Worm (Caenorhabditis elegans) whole organism, young adult: ENCODE measurements around the gene Y71H2B.8.

Experiments
- T07F8.4 ChIP-seq: sonication (generic microtip); optimal IDR thresholded peaks from 2 replicates; lab custom pipeline; 2016; ENCODE audit warnings: mild to moderate bottlenecking, missing genetic modification characterization, moderate library complexity, missing compliant biosample characterization
- attf-3 ChIP-seq: fragments of 200-800 bp; sonication (Bioruptor generic); conservative IDR thresholded peaks from 2 replicates; pipeline ENCODE4 v1.3.6; 2022; ENCODE audit warnings: missing genetic modification reagents, missing genetic modification characterization, missing compliant biosample characterization
- die-1 ChIP-seq: sonication (generic microtip); optimal IDR thresholded peaks from 2 replicates; lab custom pipeline; 2016; ENCODE audit warnings: missing genotype, mild to moderate bottlenecking, missing genetic modification characterization, missing compliant biosample characterization
- hmg-1.2 ChIP-seq: fragments of 200-800 bp; sonication (Bioruptor generic); IDR thresholded peaks from 2 replicates; pipeline ENCODE4 v1.3.6; 2022; ENCODE audit warnings: missing genetic modification reagents, missing genetic modification characterization, missing compliant biosample characterization
- lag-1 ChIP-seq: fragments of 200-800 bp; sonication (Bioruptor generic); IDR thresholded peaks from 2 replicates; pipeline ENCODE4 v1.3.6; 2022; ENCODE audit warnings: missing genetic modification reagents, missing genetic modification characterization, missing compliant biosample characterization
- lin-26 ChIP-seq: fragments of 200-800 bp; sonication (Bioruptor generic); IDR thresholded peaks from 2 replicates; pipeline ENCODE4 v1.3.6; 2022; ENCODE audit warnings: missing genetic modification reagents, missing genetic modification characterization, missing compliant biosample characterization
- madf-10 ChIP-seq: sonication (generic microtip); optimal IDR thresholded peaks from 2 replicates; lab custom pipeline; 2016; ENCODE audit warnings: mild to moderate bottlenecking, missing genetic modification characterization, missing compliant biosample characterization
- madf-6 ChIP-seq: fragments of 200-800 bp; sonication (Bioruptor generic); IDR thresholded peaks from 2 replicates; pipeline ENCODE4 v1.3.6; 2022; ENCODE audit warnings: missing genetic modification reagents, missing genetic modification characterization, missing compliant biosample characterization
- pha-4 ChIP-seq: fragments of 150-350 bp; sonication (generic microtip); optimal IDR thresholded peaks from 2 replicates; lab custom pipeline; 2014; ENCODE audit warnings: missing biosample characterization, missing genetic modification reagents, missing genetic modification characterization
- snpc-4 ChIP-seq, 5 experiments: fragments of 150-350 bp in 1 of 5; sonication (generic microtip) in 4 of 5; optimal IDR thresholded peaks; 2 replicates each; lab custom pipeline; 2014 to 2018; ENCODE audit warnings: missing genetic modification characterization in 5 of 5, missing biosample characterization in 3 of 5, antibody characterized with exemption in 2 of 5, mild to moderate bottlenecking in 2 of 5, missing compliant biosample characterization in 2 of 5, missing genotype in 2 of 5, moderate library complexity in 2 of 5, missing genetic modification reagents in 1 of 5
- tlf-1 ChIP-seq: fragments of 200-800 bp; sonication (Bioruptor generic); optimal IDR thresholded peaks from 2 replicates; lab custom pipeline; 2018; ENCODE audit warnings: mild to moderate bottlenecking, missing genetic modification characterization, missing compliant biosample characterization
- unc-130 ChIP-seq: sonication (generic microtip); optimal IDR thresholded peaks from 2 replicates; lab custom pipeline; 2016; ENCODE audit warnings: missing genetic modification reagents, missing genetic modification characterization, missing compliant biosample characterization

ce11 chrIII:2549620-2550019 is 29.5 kb upstream of the Y71H2B.8 start, which contains the start of gene feh-1:
- TF ChIP-seq madf-10 (tag; lab: Kevin White, UChicago), result no peak
- TF ChIP-seq attf-3 (GFP tag; lab: Robert Waterston, UW), result no peak
- no peak for TF ChIP-seq lag-1
- no peak for TF ChIP-seq madf-6 (GFP tag; lab: Robert Waterston, UW)
- TF ChIP-seq tlf-1 (GFP tag; lab: Kevin White, UChicago), result no peak
- no peak for TF ChIP-seq die-1 (tag; lab: Kevin White, UChicago)
- no peak for TF ChIP-seq unc-130 (GFP tag; lab: Kevin White, UChicago)
- no peak for TF ChIP-seq hmg-1.2 (GFP tag; lab: Robert Waterston, UW)
- no peak for TF ChIP-seq pha-4 (tag; lab: Kevin White, UChicago)
- no peak for TF ChIP-seq T07F8.4 (tag; lab: Kevin White, UChicago)
- TF ChIP-seq snpc-4 (GFP tag; optimal IDR thresholded peaks at IDR 0.05; lab: Kevin White, UChicago), result no peak
- no peak for TF ChIP-seq snpc-4 (tag; optimal IDR thresholded peaks at IDR 0.05; lab: Kevin White, UChicago)
- no peak for TF ChIP-seq lin-26 (GFP tag; lab: Robert Waterston, UW)
